Fruit fly (Drosophila melanogaster) whole organism, wandering third instar larva: Measurements from ENCODE around the gene CG4367.

Experiments
- Abd-B ChIP-seq: fragments of >200 bp; optimal IDR thresholded peaks from 2 replicates; lab custom pipeline; 2017; ENCODE audit warnings: missing biosample characterization, missing genetic modification characterization
- CG32264 ChIP-seq: fragments of 200-800 bp; sonication (Bioruptor generic); optimal IDR thresholded peaks from 2 replicates; lab custom pipeline; 2016; ENCODE audit warnings: missing biosample characterization, missing genetic modification characterization
- CG9705 ChIP-seq: fragments of 200-800 bp; sonication (Bioruptor generic); optimal IDR thresholded peaks from 2 replicates; lab custom pipeline; 2018; ENCODE audit warnings: missing biosample characterization, mild to moderate bottlenecking, missing genetic modification characterization
- CrebA ChIP-seq: fragments of 200-800 bp; sonication (Bioruptor generic); optimal IDR thresholded peaks from 2 replicates; lab custom pipeline; 2016; ENCODE audit warnings: missing biosample characterization, mild to moderate bottlenecking, missing genetic modification characterization, borderline replicate concordance
- Dfd ChIP-seq: fragments of >200 bp; optimal IDR thresholded peaks from 2 replicates; lab custom pipeline; 2017; ENCODE audit warnings: missing biosample characterization, missing genetic modification characterization
- GATAd ChIP-seq: sonication (Bioruptor generic); optimal IDR thresholded peaks from 2 replicates; lab custom pipeline; 2016; ENCODE audit warnings: missing biosample characterization, missing genetic modification characterization
- HLH106 ChIP-seq: fragments of 200-800 bp; optimal IDR thresholded peaks from 3 replicates; lab custom pipeline; 2019; ENCODE audit warnings: missing biosample characterization, mild to moderate bottlenecking, missing genetic modification characterization, moderate library complexity
- Hnf4 ChIP-seq: fragments of 200-800 bp; sonication (Bioruptor generic); optimal IDR thresholded peaks from 2 replicates; lab custom pipeline; 2016; ENCODE audit warnings: missing biosample characterization, mild to moderate bottlenecking, missing genetic modification characterization
- Hr78 ChIP-seq: fragments of >200 bp; optimal IDR thresholded peaks from 2 replicates; lab custom pipeline; 2017; ENCODE audit warnings: missing biosample characterization, missing genetic modification characterization
- Hr83 ChIP-seq: fragments of 200-300 bp; sonication (Bioruptor generic); optimal IDR thresholded peaks from 2 replicates; lab custom pipeline; 2016; ENCODE audit warnings: missing biosample characterization, mild to moderate bottlenecking, missing genetic modification characterization, moderate library complexity; ENCODE audit not compliant: poor library complexity, severe bottlenecking
- Jra ChIP-seq: sonication (Bioruptor generic); optimal IDR thresholded peaks from 2 replicates; lab custom pipeline; 2016; ENCODE audit warnings: missing biosample characterization, missing genetic modification characterization
- Myc ChIP-seq: fragments of >200 bp; optimal IDR thresholded peaks from 2 replicates; lab custom pipeline; 2017
- N ChIP-seq: fragments of >200 bp; optimal IDR thresholded peaks from 2 replicates; lab custom pipeline; 2018; ENCODE audit warnings: missing biosample characterization, missing external identifiers, missing genetic modification characterization
- OdsH ChIP-seq: fragments of 200-800 bp; sonication (Bioruptor generic); optimal IDR thresholded peaks from 2 replicates; lab custom pipeline; 2016; ENCODE audit warnings: missing biosample characterization, mild to moderate bottlenecking, missing genetic modification characterization
- Rel ChIP-seq, 2 experiments: fragments of 200-800 bp; sonication (Bioruptor generic) in 1 of 2; optimal IDR thresholded peaks; 2 replicates in 1 of 2; 3 replicates in 1 of 2; lab custom pipeline; 2016 to 2019; ENCODE audit warnings: mild to moderate bottlenecking in 2 of 2, missing biosample characterization in 2 of 2, missing genetic modification characterization in 2 of 2, moderate library complexity in 1 of 2
- Sp1 ChIP-seq: fragments of 200-800 bp; sonication (Bioruptor generic); optimal IDR thresholded peaks from 3 replicates; lab custom pipeline; 2019; ENCODE audit warnings: missing biosample characterization, mild to moderate bottlenecking, missing genetic modification characterization, moderate library complexity
- Vsx2 ChIP-seq: fragments of 200-300, 225-300 bp; sonication (Bioruptor generic); optimal IDR thresholded peaks from 2 replicates; lab custom pipeline; 2018; ENCODE audit warnings: missing biosample characterization, missing genetic modification characterization; ENCODE audit not compliant: partially characterized antibody
- br ChIP-seq: fragments of 200-800 bp; sonication (Bioruptor generic); optimal IDR thresholded peaks from 2 replicates; lab custom pipeline; 2016; ENCODE audit warnings: missing biosample characterization, missing genetic modification characterization
- brk ChIP-seq: fragments of 200-800 bp; sonication (Bioruptor generic); optimal IDR thresholded peaks from 2 replicates; lab custom pipeline; 2016; ENCODE audit warnings: missing biosample characterization, mild to moderate bottlenecking, missing genetic modification characterization
- dl ChIP-seq, 2 experiments: fragments of 175-275, 200-275 bp in 1 of 2; fragments of 200-275 bp in 1 of 2; sonication (Bioruptor generic); optimal IDR thresholded peaks; lab custom pipeline; 2018; ENCODE audit warnings: mild to moderate bottlenecking in 2 of 2, missing biosample characterization in 2 of 2, missing genetic modification characterization in 2 of 2, moderate library complexity in 2 of 2; ENCODE audit not compliant: partially characterized antibody in 2 of 2, insufficient read depth in 1 of 2
- dmrt93B ChIP-seq: fragments of 200-800 bp; sonication (Bioruptor generic); optimal IDR thresholded peaks from 2 replicates; lab custom pipeline; 2018; ENCODE audit warnings: missing biosample characterization, mild to moderate bottlenecking, missing genetic modification characterization
- dsf ChIP-seq: sonication (Bioruptor generic); optimal IDR thresholded peaks from 2 replicates; lab custom pipeline; 2016; ENCODE audit warnings: missing biosample characterization, missing genetic modification characterization, borderline replicate concordance
- ey ChIP-seq: fragments of 200-800 bp; sonication (Bioruptor generic); optimal IDR thresholded peaks from 2 replicates; lab custom pipeline; 2016; ENCODE audit warnings: missing biosample characterization, missing genetic modification characterization
- foxo ChIP-seq, 2 experiments: fragments of 200-800 bp; sonication (Bioruptor generic); optimal IDR thresholded peaks; 2 replicates in 1 of 2; 3 replicates in 1 of 2; lab custom pipeline; 2016 to 2017; ENCODE audit warnings: missing biosample characterization in 2 of 2, missing genetic modification characterization in 2 of 2
- fru ChIP-seq: fragments of 200-800 bp; sonication (Bioruptor generic); optimal IDR thresholded peaks from 3 replicates; lab custom pipeline; 2016; ENCODE audit warnings: missing biosample characterization, mild to moderate bottlenecking, missing genetic modification characterization
- h ChIP-seq: fragments of 200-800 bp; sonication (Bioruptor generic); optimal IDR thresholded peaks from 3 replicates; lab custom pipeline; 2016; ENCODE audit warnings: missing biosample characterization, mild to moderate bottlenecking, missing genetic modification characterization
- jim ChIP-seq: fragments of 175-275, 200-325 bp; sonication (Bioruptor generic); optimal IDR thresholded peaks from 2 replicates; lab custom pipeline; 2016; ENCODE audit warnings: missing biosample characterization, mild to moderate bottlenecking, missing genetic modification characterization
- lola ChIP-seq: fragments of >200 bp; optimal IDR thresholded peaks from 2 replicates; lab custom pipeline; 2017; ENCODE audit warnings: missing biosample characterization, missing genetic modification characterization
- pan ChIP-seq: fragments of >200 bp; optimal IDR thresholded peaks from 2 replicates; lab custom pipeline; 2017
- psq ChIP-seq: fragments of 200-800 bp; sonication (Bioruptor generic); optimal IDR thresholded peaks from 3 replicates; lab custom pipeline; 2017; ENCODE audit warnings: missing biosample characterization, mild to moderate bottlenecking, missing genetic modification characterization, moderate library complexity
- rgr ChIP-seq: fragments of 200-800 bp; sonication (Bioruptor generic); optimal IDR thresholded peaks from 3 replicates; lab custom pipeline; 2016; ENCODE audit warnings: missing biosample characterization, mild to moderate bottlenecking, missing genetic modification characterization
- sage ChIP-seq: fragments of 200-800 bp; sonication (Bioruptor generic); optimal IDR thresholded peaks from 2 replicates; lab custom pipeline; 2016; ENCODE audit warnings: missing biosample characterization, mild to moderate bottlenecking, missing genetic modification characterization
- sv ChIP-seq: fragments of 200-800 bp; sonication (Bioruptor generic); optimal IDR thresholded peaks from 3 replicates; lab custom pipeline; 2016; ENCODE audit warnings: missing biosample characterization, missing genetic modification characterization
- tai ChIP-seq: sonication (Bioruptor generic); optimal IDR thresholded peaks from 2 replicates; lab custom pipeline; 2016; ENCODE audit warnings: missing biosample characterization, missing genetic modification characterization
- usp ChIP-seq: fragments of >200 bp; optimal IDR thresholded peaks from 2 replicates; lab custom pipeline; 2017; ENCODE audit warnings: missing biosample characterization, missing genetic modification characterization
- woc ChIP-seq: sonication (Bioruptor generic); optimal IDR thresholded peaks from 2 replicates; lab custom pipeline; 2016; ENCODE audit warnings: missing biosample characterization, mild to moderate bottlenecking, missing genetic modification characterization

The CG4367 gene

DNA sequence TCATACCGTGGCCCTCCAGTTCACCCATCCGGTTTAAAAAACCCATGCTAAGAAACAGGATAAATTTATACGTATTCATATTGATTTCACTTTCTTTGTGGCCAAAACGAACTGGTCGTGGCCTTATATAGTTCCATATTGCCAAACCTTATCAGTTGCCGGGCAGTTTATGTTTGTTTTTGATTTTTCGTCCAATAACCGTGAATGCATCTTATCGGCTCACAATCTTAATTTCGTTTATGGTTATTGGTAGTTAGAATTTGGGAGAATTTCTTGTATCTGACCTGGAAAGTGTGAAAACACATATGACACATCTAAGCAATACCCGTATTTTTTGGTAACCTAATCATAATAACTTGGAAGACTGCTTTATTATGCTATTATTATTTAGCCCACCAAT is at the start of gene CG4367:
CG4367 (minus strand) TSS at position 101 of the 400 bp plus-strand sequence.
- TF ChIP-seq h (GFP tag; lab: Kevin White, UChicago) (no peak), dsf (GFP tag; lab: Kevin White, UChicago) (no peak), rgr (GFP tag; lab: Kevin White, UChicago) (no peak), Vsx2 (no peak), Hnf4 (GFP tag; lab: Kevin White, UChicago) (no peak), jim (GFP tag; lab: Kevin White, UChicago) (no peak), usp (no peak), GATAd (no peak), Hr83 (GFP tag; lab: Kevin White, UChicago) (no peak), CG9705 (GFP tag; lab: Kevin White, UChicago) (no peak)

- TF ChIP-seq sv (GFP tag; lab: Kevin White, UChicago) = no peak
- TF ChIP-seq Rel (GFP tag; optimal IDR thresholded peaks at IDR 0.05; lab: Kevin White, UChicago) = no peak
- TF ChIP-seq Rel (tag; optimal IDR thresholded peaks at IDR 0.05; lab: Kevin White, UChicago) = no peak
- no peak for TF ChIP-seq CrebA
- TF ChIP-seq Hr78 (GFP tag; lab: Kevin White, UChicago) = no peak
- no peak for TF ChIP-seq fru (GFP tag; lab: Kevin White, UChicago)
- TF ChIP-seq woc (GFP tag; lab: Kevin White, UChicago) = no peak
- no peak for TF ChIP-seq foxo (GFP tag; optimal IDR thresholded peaks at IDR 0.05; lab: Kevin White, UChicago)
- TF ChIP-seq jim (GFP tag; lab: Kevin White, UChicago) = no peak
- no peak for TF ChIP-seq pan (lab: Kevin White, UChicago)
- no peak for TF ChIP-seq Hr83 (GFP tag; lab: Kevin White, UChicago)
- no peak for TF ChIP-seq Sp1 (GFP tag; lab: Kevin White, UChicago)
- no peak for TF ChIP-seq dsf (GFP tag; lab: Kevin White, UChicago)
- no peak for TF ChIP-seq lola (GFP tag; lab: Kevin White, UChicago)
- no peak for TF ChIP-seq dmrt93B (GFP tag; lab: Kevin White, UChicago)
- TF ChIP-seq Abd-B (GFP tag; lab: Kevin White, UChicago) = no peak
- no peak for TF ChIP-seq N (GFP tag; lab: Kevin White, UChicago)
- no peak for TF ChIP-seq CG9705 (GFP tag; lab: Kevin White, UChicago)
- TF ChIP-seq CG32264 (GFP tag; lab: Kevin White, UChicago) = no peak
- no peak for TF ChIP-seq tai (GFP tag; lab: Kevin White, UChicago)
These were observed 45.5 kb upstream of the CG4367 start for dm6 chr3R:20350278-20350677.

DNA sequence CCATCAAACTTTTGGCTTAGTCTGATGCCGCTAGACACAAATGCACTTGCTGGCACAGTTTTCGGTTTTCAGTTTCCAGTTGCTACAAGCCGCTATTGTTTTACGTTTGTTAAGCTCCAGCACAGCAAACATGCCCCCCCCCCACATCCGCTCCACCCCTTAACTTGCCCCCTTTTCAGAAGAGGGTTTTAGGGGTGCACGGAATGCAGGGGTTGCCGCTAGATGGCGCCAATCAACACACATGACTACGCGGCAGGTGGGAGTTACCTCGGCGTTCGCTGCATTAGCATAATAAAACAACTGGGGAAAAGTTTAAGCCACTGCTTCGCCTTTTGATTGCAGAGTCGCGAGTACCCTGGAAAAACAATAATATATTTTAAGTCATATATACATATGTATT is 42.1 kb upstream of the CG4367 start:
- TF ChIP-seq foxo (GFP tag; optimal IDR thresholded peaks at IDR 0.05; lab: Kevin White, UChicago) (no peak), CG9705 (GFP tag; lab: Kevin White, UChicago) (no peak), rgr (GFP tag; lab: Kevin White, UChicago) (no peak), Hnf4 (GFP tag; lab: Kevin White, UChicago) (no peak), dsf (GFP tag; lab: Kevin White, UChicago) (no peak), psq (GFP tag; lab: Kevin White, UChicago) (no peak), pan (lab: Kevin White, UChicago) (no peak), Hr78 (GFP tag; lab: Kevin White, UChicago) (no peak), br (GFP tag; lab: Kevin White, UChicago) (no peak), h (GFP tag; lab: Kevin White, UChicago) (no peak), sv (GFP tag; lab: Kevin White, UChicago) (no peak), OdsH (GFP tag; lab: Kevin White, UChicago) (no peak), fru (GFP tag; lab: Kevin White, UChicago) (no peak), Vsx2 (no peak), CG32264 (GFP tag; lab: Kevin White, UChicago) (no peak), usp (no peak), tai (GFP tag; lab: Kevin White, UChicago) (no peak), Dfd (no peak), sage (GFP tag; lab: Kevin White, UChicago) (no peak), ey (GFP tag; lab: Kevin White, UChicago) (no peak)

dm6 chr3R:20338673-20339072 is 33.9 kb upstream of the CG4367 start, which contains the start of gene Ir92a:
TSS of gene Ir92a (plus strand) at chr3R:20338973.
- TF ChIP-seq psq (GFP tag; lab: Kevin White, UChicago) (no peak), sv (GFP tag; lab: Kevin White, UChicago) (no peak), dl (GFP tag; optimal IDR thresholded peaks at IDR 0.05; lab: Kevin White, UChicago; ENCODE audit: insufficient read depth in 1 of 2, partially characterized antibody in 2 of 2) (no peak), woc (GFP tag; lab: Kevin White, UChicago) (no peak), HLH106 (tag; lab: Kevin White, UChicago) (no peak), brk (GFP tag; lab: Kevin White, UChicago) (no peak), br (GFP tag; lab: Kevin White, UChicago) (no peak), Vsx2 (no peak), N (GFP tag; lab: Kevin White, UChicago) (no peak), jim (GFP tag; lab: Kevin White, UChicago) (no peak), Myc (no peak), CrebA (no peak), Hnf4 (GFP tag; lab: Kevin White, UChicago) (no peak), foxo (GFP tag; optimal IDR thresholded peaks at IDR 0.05; lab: Kevin White, UChicago) (no peak), dsf (GFP tag; lab: Kevin White, UChicago) (no peak), Jra (no peak), CG32264 (GFP tag; lab: Kevin White, UChicago) (no peak), rgr (GFP tag; lab: Kevin White, UChicago) (no peak)
- TF ChIP-seq, all 38 proteins: peak for 0
